Worm (Caenorhabditis elegans) whole organism, young adult: ENCODE measurements around the gene K02D10.2.

Source experiments
- B0035.1 ChIP-seq: sonication (generic microtip); optimal IDR thresholded peaks from 2 replicates; lab custom pipeline; 2016; ENCODE audit warnings: missing genetic modification characterization, mild to moderate bottlenecking, missing compliant biosample characterization, missing genotype, missing genetic modification reagents
- C06A6.2 ChIP-seq: fragments of 200-800 bp; sonication (Bioruptor generic); conservative IDR thresholded peaks from 2 replicates; pipeline ENCODE4 v1.3.6; 2022; ENCODE audit warnings: missing genetic modification characterization, missing compliant biosample characterization
- F22D6.2 ChIP-seq: sonication (generic microtip); optimal IDR thresholded peaks from 2 replicates; lab custom pipeline; 2016; ENCODE audit warnings: mild to moderate bottlenecking, missing genetic modification characterization, missing compliant biosample characterization
- F23B12.7 ChIP-seq: sonication (generic microtip); optimal IDR thresholded peaks from 2 replicates; lab custom pipeline; 2017; ENCODE audit warnings: missing genetic modification characterization, mild to moderate bottlenecking, missing compliant biosample characterization, antibody characterized with exemption, moderate library complexity; ENCODE audit not compliant: insufficient read depth
- F39B2.1 ChIP-seq: fragments of 200-800 bp; sonication (Bioruptor generic); IDR thresholded peaks from 2 replicates; pipeline ENCODE4 v1.3.6; 2022; ENCODE audit warnings: missing genetic modification reagents, missing genetic modification characterization, missing compliant biosample characterization
- F49E8.2 ChIP-seq: sonication (generic microtip); optimal IDR thresholded peaks from 3 replicates; lab custom pipeline; 2017; ENCODE audit warnings: missing genetic modification characterization, mild to moderate bottlenecking, missing compliant biosample characterization, antibody characterized with exemption, moderate library complexity; ENCODE audit not compliant: insufficient read depth
- F52B5.7 ChIP-seq: sonication (generic microtip); optimal IDR thresholded peaks from 2 replicates; lab custom pipeline; 2016; ENCODE audit warnings: mild to moderate bottlenecking, missing genetic modification characterization, missing compliant biosample characterization
- K11D2.4 ChIP-seq: fragments of 200-800 bp; sonication (Bioruptor generic); IDR thresholded peaks from 2 replicates; pipeline ENCODE4 v1.3.6; 2022; ENCODE audit warnings: missing genetic modification reagents, missing genetic modification characterization, missing compliant biosample characterization
- K12H6.12 ChIP-seq: fragments of 200-800 bp; sonication (Bioruptor generic); optimal IDR thresholded peaks from 2 replicates; lab custom pipeline; 2018; ENCODE audit warnings: mild to moderate bottlenecking, missing genetic modification characterization, missing compliant biosample characterization
- Y95B8A.8 ChIP-seq: fragments of 200-800 bp; sonication (Bioruptor generic); IDR thresholded peaks from 2 replicates; pipeline ENCODE4 v1.3.6; 2022; ENCODE audit warnings: missing genetic modification reagents, missing genetic modification characterization, missing compliant biosample characterization
- athp-1 ChIP-seq: sonication (generic microtip); optimal IDR thresholded peaks from 2 replicates; lab custom pipeline; 2017; ENCODE audit warnings: mild to moderate bottlenecking, missing genetic modification characterization, missing compliant biosample characterization
- bed-2 ChIP-seq: fragments of 200-800 bp; sonication (Bioruptor generic); IDR thresholded peaks from 2 replicates; pipeline ENCODE4 v1.3.6; 2022; ENCODE audit warnings: missing genetic modification reagents, missing genetic modification characterization, missing compliant biosample characterization
- cebp-1 ChIP-seq, 2 experiments: fragments of 200-800 bp in 1 of 2; sonication (Bioruptor generic) in 1 of 2; sonication (generic microtip) in 1 of 2; IDR thresholded peaks in 1 of 2; optimal IDR thresholded peaks in 1 of 2; 2 replicates each; pipeline versions ENCODE4 v1.3.6 to Lab custom; 2017 to 2022; ENCODE audit warnings: missing compliant biosample characterization in 2 of 2, missing genetic modification characterization in 2 of 2, mild to moderate bottlenecking in 1 of 2, missing genetic modification reagents in 1 of 2, moderate library complexity in 1 of 2
- ceh-91 ChIP-seq: fragments of 200-800 bp; sonication (Bioruptor generic); IDR thresholded peaks from 2 replicates; pipeline ENCODE4 v1.3.6; 2022; ENCODE audit warnings: missing genetic modification reagents, missing genetic modification characterization, missing compliant biosample characterization
- chd-7 ChIP-seq: sonication (generic microtip); optimal IDR thresholded peaks from 2 replicates; lab custom pipeline; 2016; ENCODE audit warnings: mild to moderate bottlenecking, missing genetic modification characterization, moderate library complexity, missing compliant biosample characterization
- dox-1 ChIP-seq: fragments of 200-800 bp; sonication (Bioruptor generic); IDR thresholded peaks from 2 replicates; pipeline ENCODE4 v1.3.6; 2022; ENCODE audit warnings: missing genetic modification reagents, missing genetic modification characterization, missing compliant biosample characterization
- efl-1 ChIP-seq: fragments of 150-350 bp; optimal IDR thresholded peaks from 2 replicates; lab custom pipeline; 2014; ENCODE audit warnings: missing biosample characterization, missing genetic modification reagents, missing genetic modification characterization
- hlh-12 ChIP-seq: sonication (generic microtip); optimal IDR thresholded peaks from 2 replicates; lab custom pipeline; 2016; ENCODE audit warnings: missing genetic modification characterization, missing compliant biosample characterization
- hmg-1.2 ChIP-seq: fragments of 200-800 bp; sonication (Bioruptor generic); IDR thresholded peaks from 2 replicates; pipeline ENCODE4 v1.3.6; 2022; ENCODE audit warnings: missing genetic modification reagents, missing genetic modification characterization, missing compliant biosample characterization
- let-607 ChIP-seq, 2 experiments: fragments of 200-800 bp in 1 of 2; sonication (Bioruptor generic) in 1 of 2; sonication (generic microtip) in 1 of 2; optimal IDR thresholded peaks; 2 replicates each; lab custom pipeline; 2016 to 2018; ENCODE audit warnings: mild to moderate bottlenecking in 2 of 2, missing compliant biosample characterization in 2 of 2, missing genetic modification characterization in 2 of 2, moderate library complexity in 2 of 2, missing genotype in 1 of 2
- lin-40 ChIP-seq: sonication (generic microtip); optimal IDR thresholded peaks from 2 replicates; lab custom pipeline; 2016; ENCODE audit warnings: missing genetic modification characterization, mild to moderate bottlenecking, missing compliant biosample characterization, missing genotype, missing genetic modification reagents
- madf-6 ChIP-seq: fragments of 200-800 bp; sonication (Bioruptor generic); IDR thresholded peaks from 2 replicates; pipeline ENCODE4 v1.3.6; 2022; ENCODE audit warnings: missing genetic modification reagents, missing genetic modification characterization, missing compliant biosample characterization
- mes-4 ChIP-seq: sonication (generic microtip); optimal IDR thresholded peaks from 2 replicates; lab custom pipeline; 2016; ENCODE audit warnings: missing genotype, missing genetic modification characterization, missing compliant biosample characterization
- nfya-1 ChIP-seq: sonication (generic microtip); optimal IDR thresholded peaks from 2 replicates; lab custom pipeline; 2017; ENCODE audit warnings: antibody characterized with exemption, missing compliant biosample characterization, missing genetic modification characterization, borderline replicate concordance; ENCODE audit not compliant: insufficient read depth
- nfyb-1 ChIP-seq: fragments of 200-800 bp; sonication (Bioruptor generic); IDR thresholded peaks from 2 replicates; pipeline ENCODE4 v1.3.6; 2022; ENCODE audit warnings: missing genetic modification reagents, missing genetic modification characterization, missing compliant biosample characterization
- nhr-179 ChIP-seq: sonication (generic microtip); optimal IDR thresholded peaks from 2 replicates; lab custom pipeline; 2016; ENCODE audit warnings: mild to moderate bottlenecking, missing genetic modification characterization, missing compliant biosample characterization
- nhr-80 ChIP-seq: sonication (generic microtip); optimal IDR thresholded peaks from 2 replicates; lab custom pipeline; 2016; ENCODE audit warnings: missing genetic modification characterization, missing compliant biosample characterization
- rpc-1 ChIP-seq, 2 experiments: fragments of 150-350 bp in 1 of 2; sonication (generic microtip) in 1 of 2; optimal IDR thresholded peaks; 2 replicates each; lab custom pipeline; 2014 to 2018; ENCODE audit warnings: missing biosample characterization in 1 of 2, missing genetic modification characterization in 1 of 2, missing genetic modification reagents in 1 of 2, missing genotype in 1 of 2
- snpc-4 ChIP-seq, 5 experiments: fragments of 150-350 bp in 1 of 5; sonication (generic microtip) in 4 of 5; optimal IDR thresholded peaks; 2 replicates each; lab custom pipeline; 2014 to 2018; ENCODE audit warnings: missing genetic modification characterization in 5 of 5, missing biosample characterization in 3 of 5, antibody characterized with exemption in 2 of 5, mild to moderate bottlenecking in 2 of 5, missing compliant biosample characterization in 2 of 5, missing genotype in 2 of 5, moderate library complexity in 2 of 5, missing genetic modification reagents in 1 of 5
- tbp1 ChIP-seq: fragments of 200-800 bp; sonication (Bioruptor generic); optimal IDR thresholded peaks from 2 replicates; lab custom pipeline; 2018; ENCODE audit warnings: mild to moderate bottlenecking, missing genetic modification characterization, missing compliant biosample characterization
- unc-62 ChIP-seq: fragments of 150-350 bp; optimal IDR thresholded peaks from 2 replicates; lab custom pipeline; 2014; ENCODE audit warnings: missing biosample characterization, missing genetic modification reagents, missing genetic modification characterization
- ztf-22 ChIP-seq: fragments of 200-800 bp; sonication (Bioruptor generic); optimal IDR thresholded peaks from 2 replicates; lab custom pipeline; 2018; ENCODE audit warnings: mild to moderate bottlenecking, missing genetic modification characterization, moderate library complexity, missing compliant biosample characterization
- ztf-28 ChIP-seq: fragments of 200-800 bp; sonication (Bioruptor generic); IDR thresholded peaks from 2 replicates; pipeline ENCODE4 v1.3.6; 2022; ENCODE audit warnings: missing genetic modification reagents, missing genetic modification characterization, missing compliant biosample characterization
- ztf-3 ChIP-seq: fragments of 200-800 bp; sonication (Bioruptor generic); optimal IDR thresholded peaks from 2 replicates; lab custom pipeline; 2018; ENCODE audit warnings: mild to moderate bottlenecking, missing genetic modification characterization, missing compliant biosample characterization

The K02D10.2 gene

ce11 chrIII:8739126-8739525 is 31.9 kb downstream of the K02D10.2 start (continued):
- TF ChIP-seq hmg-1.2 (peak; percentile 23; the same call in 1 of the 2 replicates), tbp1 (peak; percentile 30), mes-4 (tag; lab: Kevin White, UChicago) (no peak), F23B12.7 (peak; percentile 40), let-607 (tag; optimal IDR thresholded peaks at IDR 0.05; lab: Kevin White, UChicago) (peak in 1 of 2 experiments; percentile 45), hlh-12 (no peak), B0035.1 (tag; lab: Kevin White, UChicago) (no peak)

- no peak for TF ChIP-seq ztf-3 (GFP tag; lab: Kevin White, UChicago)
- TF ChIP-seq efl-1 (GFP tag; lab: Kevin White, UChicago) = no peak
- no peak for TF ChIP-seq nfyb-1 (GFP tag; lab: Robert Waterston, UW)
- TF ChIP-seq nfya-1 (tag; lab: Kevin White, UChicago) = no peak
- TF ChIP-seq chd-7 (tag; lab: Kevin White, UChicago) = no peak
- no peak for TF ChIP-seq nhr-179 (tag; lab: Kevin White, UChicago)
- TF ChIP-seq athp-1 = no peak
- TF ChIP-seq ztf-22 (GFP tag; lab: Kevin White, UChicago) = no peak
- no peak for TF ChIP-seq ztf-28 (GFP tag; lab: Robert Waterston, UW)
Measured at ce11 chrIII:8738289-8738688, 32.8 kb downstream of the K02D10.2 start.

ce11 chrIII:8737391-8737790 is 33.7 kb downstream of the K02D10.2 start:
- no peak for TF ChIP-seq rpc-1 (optimal IDR thresholded peaks at IDR 0.05; lab: Kevin White, UChicago)
- TF ChIP-seq rpc-1 (tag; optimal IDR thresholded peaks at IDR 0.05; lab: Kevin White, UChicago) = no peak
- TF ChIP-seq madf-6 = 0 out of 2 replicates have a peak, but pooled peaks have one; percentile 10

ce11 chrIII:8734327-8734885 is 36.7 kb downstream of the K02D10.2 start:
- TF ChIP-seq F39B2.1 (GFP tag; lab: Robert Waterston, UW) = no peak
- TF ChIP-seq K11D2.4 = 0 out of 2 replicates have a peak, but pooled peaks have one; percentile 58
- no peak for TF ChIP-seq ceh-91 (GFP tag; lab: Robert Waterston, UW)
- peak; percentile 25 for TF ChIP-seq K12H6.12 (tag; lab: Kevin White, UChicago)
- no peak for TF ChIP-seq F52B5.7
- TF ChIP-seq hmg-1.2 = peak; percentile 45
- TF ChIP-seq unc-62 (GFP tag; lab: Kevin White, UChicago) = peak; percentile 69
- TF ChIP-seq dox-1 (GFP tag; lab: Robert Waterston, UW) = peak; percentile 47; the same call in 1 of the 2 replicates
- TF ChIP-seq C06A6.2 (GFP tag; lab: Robert Waterston, UW) = 0 out of 2 replicates have a peak, but pooled peaks have one; percentile 13
- TF ChIP-seq snpc-4 (GFP tag; optimal IDR thresholded peaks at IDR 0.05; lab: Kevin White, UChicago) = no peak
- peak in 1 of 4 experiments; percentile 1 for TF ChIP-seq snpc-4 (tag; optimal IDR thresholded peaks at IDR 0.05; lab: Kevin White, UChicago)
- TF ChIP-seq cebp-1 (GFP tag; IDR thresholded peaks at IDR 0.05; lab: Robert Waterston, UW) = no peak
- TF ChIP-seq cebp-1 (tag; optimal IDR thresholded peaks at IDR 0.05; lab: Kevin White, UChicago) = peak; percentile 55
- peak; percentile 66 for TF ChIP-seq nhr-80
- peak; percentile 8 for TF ChIP-seq lin-40
- TF ChIP-seq madf-6 = peak; percentile 41; the same call in 1 of the 2 replicates
- TF ChIP-seq Y95B8A.8 (GFP tag; lab: Robert Waterston, UW) = no peak
- no peak for TF ChIP-seq F49E8.2 (tag; lab: Kevin White, UChicago)
- TF ChIP-seq F22D6.2 (tag; lab: Kevin White, UChicago) = peak; percentile 8
- TF ChIP-seq bed-2 (GFP tag; lab: Robert Waterston, UW) = no peak
